Fruit fly (Drosophila melanogaster) whole organism, pupa: ENCODE measurements around the gene CG11458.

Experiments
- CG12605 ChIP-seq: fragments of 200-800 bp; sonication (Bioruptor generic); IDR thresholded peaks from 2 replicates; pipeline ENCODE4 v1.3.6; 2022; ENCODE audit warnings: missing biosample characterization, missing genetic modification characterization
- CG14655 ChIP-seq: fragments of 200-800 bp; sonication (Bioruptor generic); optimal IDR thresholded peaks from 3 replicates; lab custom pipeline; 2017; ENCODE audit warnings: mild to moderate bottlenecking, missing biosample characterization, missing genetic modification reagents, missing genetic modification characterization
- CG17806 ChIP-seq: fragments of 200-800 bp; sonication (Bioruptor generic); optimal IDR thresholded peaks from 2 replicates; lab custom pipeline; 2018; ENCODE audit warnings: missing biosample characterization, mild to moderate bottlenecking, missing genetic modification characterization, moderate library complexity
- CG32121 ChIP-seq: fragments of 200-800 bp; sonication (Bioruptor generic); IDR thresholded peaks from 2 replicates; pipeline ENCODE4 v1.3.6; 2022; ENCODE audit warnings: missing biosample characterization, missing genetic modification characterization
- CG4496 ChIP-seq: fragments of 200-800 bp; sonication (Bioruptor generic); IDR thresholded peaks from 3 replicates; pipeline ENCODE4 v1.3.6; 2022; ENCODE audit warnings: missing biosample characterization, missing genetic modification characterization
- CG8159 ChIP-seq: fragments of 200-800 bp; sonication (Bioruptor generic); optimal IDR thresholded peaks from 3 replicates; lab custom pipeline; 2018; ENCODE audit warnings: missing biosample characterization, mild to moderate bottlenecking, missing genetic modification characterization, moderate library complexity
- EcR ChIP-seq: fragments of 200-800 bp; sonication (Bioruptor generic); optimal IDR thresholded peaks from 3 replicates; lab custom pipeline; 2019; ENCODE audit warnings: missing biosample characterization, missing genetic modification characterization, mild to moderate bottlenecking, moderate library complexity, missing genetic modification reagents
- Ets98B ChIP-seq: fragments of 200-800 bp; sonication (Bioruptor generic); IDR thresholded peaks from 2 replicates; pipeline ENCODE4 v1.3.6; 2022; ENCODE audit warnings: missing biosample characterization, missing genetic modification characterization
- Pif1A ChIP-seq: fragments of 200-800 bp; sonication (Bioruptor generic); optimal IDR thresholded peaks from 3 replicates; lab custom pipeline; 2016; ENCODE audit warnings: missing biosample characterization, missing genetic modification characterization

dm6 chr3L:20914375-20914774 lies 8.8 kb downstream of the CG11458 start:
- 0 out of 3 replicates have a peak, but pooled peaks have one; percentile 38 for TF ChIP-seq CG4496
- peak; percentile 16; the same call in 1 of the 2 replicates for TF ChIP-seq CG32121 (GFP tag; lab: Robert Waterston, UW)
- TF ChIP-seq CG12605 (GFP tag; lab: Robert Waterston, UW): no peak; the same call in 1 of the 2 replicates
- peak; percentile 63 for TF ChIP-seq CG8159
- TF ChIP-seq CG17806: peak; percentile 68
- peak; percentile 8 for TF ChIP-seq Pif1A (GFP tag; lab: Kevin White, UChicago)
- no peak; the same call in none of the 2 replicates for TF ChIP-seq Ets98B (GFP tag; lab: Robert Waterston, UW)
- no peak for TF ChIP-seq EcR (GFP tag; lab: Kevin White, UChicago)
- peak; percentile 84 for TF ChIP-seq CG14655 (GFP tag; lab: Kevin White, UChicago)
